Worm (Caenorhabditis elegans) whole organism, L2 larva: Measurements from ENCODE around the gene bgnt-1.5.

ENCODE experiments used
- alr-1 ChIP-seq: fragments of 150-350 bp; optimal IDR thresholded peaks from 2 replicates; lab custom pipeline; 2014; ENCODE audit warnings: missing biosample characterization, missing genetic modification characterization
- fos-1 ChIP-seq: fragments of 150-350 bp; optimal IDR thresholded peaks from 2 replicates; lab custom pipeline; 2014; ENCODE audit warnings: missing biosample characterization, missing genetic modification characterization
- nhr-237 ChIP-seq: fragments of 150-350 bp; optimal IDR thresholded peaks from 2 replicates; lab custom pipeline; 2014; ENCODE audit warnings: missing biosample characterization, missing genetic modification characterization
- nhr-25 ChIP-seq: fragments of 150-350 bp; sonication (generic microtip); optimal IDR thresholded peaks from 3 replicates; lab custom pipeline; 2014; ENCODE audit warnings: missing biosample characterization, missing genetic modification characterization

ce11 chrX:13227778-13228177 lies 4.4 kb downstream of the bgnt-1.5 start:
- TF ChIP-seq fos-1 (tag; lab: Kevin White, UChicago), result no peak
- no peak for TF ChIP-seq nhr-25
- TF ChIP-seq alr-1 (tag; lab: Kevin White, UChicago), result no peak
- no peak for TF ChIP-seq nhr-237 (tag; lab: Kevin White, UChicago)
